Worm (Caenorhabditis elegans) whole organism, young adult: ENCODE results near the gene cdc-48.1.

ENCODE experiments used
- B0336.3 ChIP-seq: fragments of 200-800 bp; sonication (Bioruptor generic); IDR thresholded peaks from 2 replicates; pipeline ENCODE4 v1.3.6; 2022; ENCODE audit warnings: missing genetic modification characterization, missing compliant biosample characterization
- F22D6.2 ChIP-seq: sonication (generic microtip); optimal IDR thresholded peaks from 2 replicates; lab custom pipeline; 2016; ENCODE audit warnings: mild to moderate bottlenecking, missing genetic modification characterization, missing compliant biosample characterization
- F52B5.7 ChIP-seq: sonication (generic microtip); optimal IDR thresholded peaks from 2 replicates; lab custom pipeline; 2016; ENCODE audit warnings: mild to moderate bottlenecking, missing genetic modification characterization, missing compliant biosample characterization
- Y53G8AR.9 ChIP-seq: fragments of 200-800 bp; sonication (Bioruptor generic); conservative IDR thresholded peaks from 2 replicates; pipeline ENCODE4 v1.3.6; 2022; ENCODE audit warnings: missing genetic modification reagents, missing genetic modification characterization, missing compliant biosample characterization
- Y56A3A.18 ChIP-seq: fragments of 200-800 bp; sonication (Bioruptor generic); IDR thresholded peaks from 2 replicates; pipeline ENCODE4 v1.3.6; 2022; ENCODE audit warnings: missing genetic modification reagents, missing genetic modification characterization, missing compliant biosample characterization
- Y95B8A.8 ChIP-seq: fragments of 200-800 bp; sonication (Bioruptor generic); IDR thresholded peaks from 2 replicates; pipeline ENCODE4 v1.3.6; 2022; ENCODE audit warnings: missing genetic modification reagents, missing genetic modification characterization, missing compliant biosample characterization
- akir-1 ChIP-seq: fragments of 200-800 bp; sonication (Bioruptor generic); optimal IDR thresholded peaks from 2 replicates; lab custom pipeline; 2018; ENCODE audit warnings: mild to moderate bottlenecking, missing genetic modification characterization, moderate library complexity, missing compliant biosample characterization
- ama-1 ChIP-seq, 3 experiments: fragments of 150-350 bp in 1 of 3; sonication (generic microtip) in 2 of 3; optimal IDR thresholded peaks; 2 replicates each; lab custom pipeline; 2014 to 2018; ENCODE audit warnings: missing biosample characterization in 2 of 3, missing genetic modification characterization in 2 of 3, missing genetic modification reagents in 2 of 3
- aptf-2 ChIP-seq: fragments of 200-800 bp; sonication (Bioruptor generic); conservative IDR thresholded peaks from 2 replicates; pipeline ENCODE4 v1.3.6; 2022; ENCODE audit warnings: missing genetic modification reagents, missing genetic modification characterization, missing compliant biosample characterization
- atf-7 ChIP-seq: sonication (generic microtip); optimal IDR thresholded peaks from 2 replicates; lab custom pipeline; 2017; ENCODE audit warnings: mild to moderate bottlenecking, missing genetic modification characterization, missing compliant biosample characterization
- athp-1 ChIP-seq: sonication (generic microtip); optimal IDR thresholded peaks from 2 replicates; lab custom pipeline; 2017; ENCODE audit warnings: mild to moderate bottlenecking, missing genetic modification characterization, missing compliant biosample characterization
- bed-2 ChIP-seq: fragments of 200-800 bp; sonication (Bioruptor generic); IDR thresholded peaks from 2 replicates; pipeline ENCODE4 v1.3.6; 2022; ENCODE audit warnings: missing genetic modification reagents, missing genetic modification characterization, missing compliant biosample characterization
- ccch-3 ChIP-seq: fragments of 200-800 bp; sonication (Bioruptor generic); optimal IDR thresholded peaks from 2 replicates; lab custom pipeline; 2018; ENCODE audit warnings: mild to moderate bottlenecking, missing genetic modification characterization, missing compliant biosample characterization
- cebp-2 ChIP-seq: fragments of 200-800 bp; sonication (Bioruptor generic); IDR thresholded peaks from 2 replicates; pipeline ENCODE4 v1.3.6; 2022; ENCODE audit warnings: missing genetic modification characterization, missing compliant biosample characterization
- ceh-100 ChIP-seq: fragments of 200-800 bp; sonication (Bioruptor generic); IDR thresholded peaks from 2 replicates; pipeline ENCODE4 v1.3.6; 2022; ENCODE audit warnings: missing genetic modification reagents, missing genetic modification characterization, missing compliant biosample characterization
- die-1 ChIP-seq: sonication (generic microtip); optimal IDR thresholded peaks from 2 replicates; lab custom pipeline; 2016; ENCODE audit warnings: missing genotype, mild to moderate bottlenecking, missing genetic modification characterization, missing compliant biosample characterization
- dox-1 ChIP-seq: fragments of 200-800 bp; sonication (Bioruptor generic); IDR thresholded peaks from 2 replicates; pipeline ENCODE4 v1.3.6; 2022; ENCODE audit warnings: missing genetic modification reagents, missing genetic modification characterization, missing compliant biosample characterization
- egl-44 ChIP-seq: fragments of 200-800 bp; sonication (Bioruptor generic); IDR thresholded peaks from 2 replicates; pipeline ENCODE4 v1.3.6; 2022; ENCODE audit warnings: missing genetic modification reagents, missing genetic modification characterization, missing compliant biosample characterization
- ekl-4 ChIP-seq: fragments of 200-800 bp; sonication (Bioruptor generic); IDR thresholded peaks from 2 replicates; pipeline ENCODE4 v1.3.6; 2022; ENCODE audit warnings: missing genetic modification reagents, missing genetic modification characterization, missing compliant biosample characterization
- fkh-3 ChIP-seq: sonication (generic microtip); optimal IDR thresholded peaks from 2 replicates; lab custom pipeline; 2016; ENCODE audit warnings: mild to moderate bottlenecking, missing genetic modification characterization, missing compliant biosample characterization
- gei-17 ChIP-seq: fragments of 200-800 bp; sonication (Bioruptor generic); optimal IDR thresholded peaks from 2 replicates; lab custom pipeline; 2018; ENCODE audit warnings: mild to moderate bottlenecking, missing genetic modification characterization, missing compliant biosample characterization
- hsf-1 ChIP-seq: fragments of 200-800 bp; sonication (Bioruptor generic); IDR thresholded peaks from 2 replicates; pipeline ENCODE4 v1.3.6; 2022; ENCODE audit warnings: missing genetic modification reagents, missing genetic modification characterization, missing compliant biosample characterization
- lag-1 ChIP-seq: fragments of 200-800 bp; sonication (Bioruptor generic); IDR thresholded peaks from 2 replicates; pipeline ENCODE4 v1.3.6; 2022; ENCODE audit warnings: missing genetic modification reagents, missing genetic modification characterization, missing compliant biosample characterization
- let-526 ChIP-seq: fragments of 200-800 bp; sonication (Bioruptor generic); IDR thresholded peaks from 2 replicates; pipeline ENCODE4 v1.3.6; 2022; ENCODE audit warnings: missing genetic modification reagents, missing genetic modification characterization, missing compliant biosample characterization
- let-607 ChIP-seq, 2 experiments: fragments of 200-800 bp in 1 of 2; sonication (Bioruptor generic) in 1 of 2; sonication (generic microtip) in 1 of 2; optimal IDR thresholded peaks; 2 replicates each; lab custom pipeline; 2016 to 2018; ENCODE audit warnings: mild to moderate bottlenecking in 2 of 2, missing compliant biosample characterization in 2 of 2, missing genetic modification characterization in 2 of 2, moderate library complexity in 2 of 2, missing genotype in 1 of 2
- lin-26 ChIP-seq: fragments of 200-800 bp; sonication (Bioruptor generic); IDR thresholded peaks from 2 replicates; pipeline ENCODE4 v1.3.6; 2022; ENCODE audit warnings: missing genetic modification reagents, missing genetic modification characterization, missing compliant biosample characterization
- lin-35 ChIP-seq, 3 experiments: fragments of 150-350 bp in 2 of 3; sonication (generic microtip) in 1 of 3; optimal IDR thresholded peaks; 2 replicates each; lab custom pipeline; 2014 to 2018; ENCODE audit warnings: missing biosample characterization in 3 of 3, missing genetic modification characterization in 3 of 3, missing genetic modification reagents in 3 of 3
- lin-40 ChIP-seq: sonication (generic microtip); optimal IDR thresholded peaks from 2 replicates; lab custom pipeline; 2016; ENCODE audit warnings: missing genetic modification characterization, mild to moderate bottlenecking, missing compliant biosample characterization, missing genotype, missing genetic modification reagents
- mcd-1 ChIP-seq: fragments of 200-800 bp; sonication (Bioruptor generic); IDR thresholded peaks from 2 replicates; pipeline ENCODE4 v1.3.6; 2022; ENCODE audit warnings: missing genetic modification reagents, missing genetic modification characterization, missing compliant biosample characterization
- mes-4 ChIP-seq: sonication (generic microtip); optimal IDR thresholded peaks from 2 replicates; lab custom pipeline; 2016; ENCODE audit warnings: missing genotype, missing genetic modification characterization, missing compliant biosample characterization
- nfyb-1 ChIP-seq: fragments of 200-800 bp; sonication (Bioruptor generic); IDR thresholded peaks from 2 replicates; pipeline ENCODE4 v1.3.6; 2022; ENCODE audit warnings: missing genetic modification reagents, missing genetic modification characterization, missing compliant biosample characterization
- nhr-27 ChIP-seq: fragments of 200-800 bp; sonication (Bioruptor generic); optimal IDR thresholded peaks from 2 replicates; lab custom pipeline; 2018; ENCODE audit warnings: mild to moderate bottlenecking, missing genetic modification characterization, moderate library complexity, missing compliant biosample characterization
- nhr-90 ChIP-seq: sonication (generic microtip); optimal IDR thresholded peaks from 2 replicates; lab custom pipeline; 2016; ENCODE audit warnings: missing genotype, mild to moderate bottlenecking, missing genetic modification characterization, missing compliant biosample characterization
- pha-4 ChIP-seq: fragments of 150-350 bp; sonication (generic microtip); optimal IDR thresholded peaks from 2 replicates; lab custom pipeline; 2014; ENCODE audit warnings: missing biosample characterization, missing genetic modification reagents, missing genetic modification characterization
- rpc-1 ChIP-seq, 2 experiments: fragments of 150-350 bp in 1 of 2; sonication (generic microtip) in 1 of 2; optimal IDR thresholded peaks; 2 replicates each; lab custom pipeline; 2014 to 2018; ENCODE audit warnings: missing biosample characterization in 1 of 2, missing genetic modification characterization in 1 of 2, missing genetic modification reagents in 1 of 2, missing genotype in 1 of 2
- snpc-1.1 ChIP-seq: sonication (generic microtip); optimal IDR thresholded peaks from 2 replicates; lab custom pipeline; 2017; ENCODE audit warnings: missing genetic modification characterization, mild to moderate bottlenecking, missing compliant biosample characterization, antibody characterized with exemption, moderate library complexity, missing genotype, missing genetic modification reagents; ENCODE audit not compliant: insufficient read depth
- snpc-1.3 ChIP-seq: sonication (generic microtip); optimal IDR thresholded peaks from 2 replicates; lab custom pipeline; 2017; ENCODE audit warnings: missing genetic modification characterization, mild to moderate bottlenecking, missing compliant biosample characterization, antibody characterized with exemption, moderate library complexity, missing genotype, missing genetic modification reagents; ENCODE audit not compliant: insufficient read depth
- snpc-3.4 ChIP-seq: sonication (generic microtip); optimal IDR thresholded peaks from 2 replicates; lab custom pipeline; 2017; ENCODE audit warnings: missing genetic modification characterization, mild to moderate bottlenecking, missing compliant biosample characterization, antibody characterized with exemption, moderate library complexity, missing genotype, missing genetic modification reagents
- snpc-4 ChIP-seq, 5 experiments: fragments of 150-350 bp in 1 of 5; sonication (generic microtip) in 4 of 5; optimal IDR thresholded peaks; 2 replicates each; lab custom pipeline; 2014 to 2018; ENCODE audit warnings: missing genetic modification characterization in 5 of 5, missing biosample characterization in 3 of 5, antibody characterized with exemption in 2 of 5, mild to moderate bottlenecking in 2 of 5, missing compliant biosample characterization in 2 of 5, missing genotype in 2 of 5, moderate library complexity in 2 of 5, missing genetic modification reagents in 1 of 5
- tbp1 ChIP-seq: fragments of 200-800 bp; sonication (Bioruptor generic); optimal IDR thresholded peaks from 2 replicates; lab custom pipeline; 2018; ENCODE audit warnings: mild to moderate bottlenecking, missing genetic modification characterization, missing compliant biosample characterization
- tlf-1 ChIP-seq: fragments of 200-800 bp; sonication (Bioruptor generic); optimal IDR thresholded peaks from 2 replicates; lab custom pipeline; 2018; ENCODE audit warnings: mild to moderate bottlenecking, missing genetic modification characterization, missing compliant biosample characterization
- unc-62 ChIP-seq: fragments of 150-350 bp; optimal IDR thresholded peaks from 2 replicates; lab custom pipeline; 2014; ENCODE audit warnings: missing biosample characterization, missing genetic modification reagents, missing genetic modification characterization
- zfh-2 ChIP-seq: fragments of 200-800 bp; sonication (Bioruptor generic); conservative IDR thresholded peaks from 2 replicates; pipeline ENCODE4 v1.3.6; 2022; ENCODE audit warnings: missing genetic modification reagents, missing genetic modification characterization, missing compliant biosample characterization
- ztf-26 ChIP-seq: sonication (generic microtip); optimal IDR thresholded peaks from 2 replicates; lab custom pipeline; 2017; ENCODE audit warnings: missing genetic modification characterization, missing compliant biosample characterization
- ztf-3 ChIP-seq: fragments of 200-800 bp; sonication (Bioruptor generic); optimal IDR thresholded peaks from 2 replicates; lab custom pipeline; 2018; ENCODE audit warnings: mild to moderate bottlenecking, missing genetic modification characterization, missing compliant biosample characterization

Gene cdc-48.1

DNA sequence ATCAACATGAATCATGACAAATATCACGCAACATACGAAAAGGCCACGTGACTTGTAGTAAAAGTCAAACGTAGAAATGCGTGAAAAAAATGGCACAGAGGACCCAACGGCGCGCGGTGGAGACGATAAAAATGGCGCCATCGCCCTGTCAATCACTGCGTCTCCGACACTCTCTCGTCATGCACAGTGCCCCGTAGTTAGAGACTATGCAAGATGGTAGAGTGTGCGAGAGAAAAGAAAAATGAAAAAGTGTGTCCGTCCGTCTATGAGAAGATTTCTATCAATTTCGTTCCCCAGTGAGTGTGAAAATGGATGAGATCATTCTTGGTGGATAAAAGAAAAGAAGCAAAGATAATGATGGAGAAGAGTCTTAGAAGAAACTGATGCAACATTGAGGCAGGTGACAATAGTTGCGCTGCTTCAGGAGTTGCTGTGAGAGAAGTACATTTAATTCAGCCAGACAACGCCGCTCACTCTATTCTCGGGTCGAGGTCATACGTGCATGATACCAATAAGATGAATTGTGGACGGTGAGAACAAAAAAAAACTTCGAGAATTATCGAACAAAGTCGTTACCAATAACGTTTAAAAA lies 7.6 kb downstream of the cdc-48.1 start (continued):
- peak; percentile 53 for TF ChIP-seq mcd-1 (GFP tag; lab: Robert Waterston, UW)
- no peak for TF ChIP-seq snpc-1.1 (tag; lab: Kevin White, UChicago)
- peak; percentile 15 for TF ChIP-seq lin-40 (tag; lab: Kevin White, UChicago)
- 0 out of 2 replicates have a peak, but pooled peaks have one; percentile 38 for TF ChIP-seq aptf-2 (GFP tag; lab: Robert Waterston, UW)
- TF ChIP-seq ama-1 (optimal IDR thresholded peaks at IDR 0.05; lab: Kevin White, UChicago): peak; percentile 79
- TF ChIP-seq ama-1 (GFP tag; optimal IDR thresholded peaks at IDR 0.05; lab: Kevin White, UChicago): no peak
- TF ChIP-seq Y95B8A.8 (GFP tag; lab: Robert Waterston, UW): 0 out of 2 replicates have a peak, but pooled peaks have one; percentile 36
- no peak for TF ChIP-seq fkh-3 (tag; lab: Kevin White, UChicago)
- no peak for TF ChIP-seq ccch-3
- peak; percentile 73 for TF ChIP-seq B0336.3 (GFP tag; lab: Robert Waterston, UW)
- TF ChIP-seq ceh-100: no peak
- no peak for TF ChIP-seq die-1
- peak; percentile 15 for TF ChIP-seq gei-17
- TF ChIP-seq hsf-1 (GFP tag; lab: Robert Waterston, UW): peak; percentile 64
- no peak for TF ChIP-seq egl-44 (GFP tag; lab: Robert Waterston, UW)
- no peak for TF ChIP-seq nhr-27 (tag; lab: Kevin White, UChicago)
- no peak for TF ChIP-seq bed-2
- TF ChIP-seq cebp-2 (GFP tag; lab: Robert Waterston, UW): no peak
- no peak for TF ChIP-seq lin-35 (GFP tag; optimal IDR thresholded peaks at IDR 0.05; lab: Kevin White, UChicago)
- TF ChIP-seq nhr-90: peak; percentile 55
- TF ChIP-seq snpc-4 (GFP tag; optimal IDR thresholded peaks at IDR 0.05; lab: Kevin White, UChicago): no peak
- TF ChIP-seq snpc-4 (tag; optimal IDR thresholded peaks at IDR 0.05; lab: Kevin White, UChicago): peak in 2 of 4 experiments; percentile 36 to 68
- TF ChIP-seq F22D6.2: no peak
- TF ChIP-seq lag-1: no peak
- no peak for TF ChIP-seq mes-4 (tag; lab: Kevin White, UChicago)
- peak; percentile 51 for TF ChIP-seq pha-4 (tag; lab: Kevin White, UChicago)
- peak; percentile 35; the same call in 1 of the 2 replicates for TF ChIP-seq ekl-4 (GFP tag; lab: Robert Waterston, UW)
- TF ChIP-seq let-607 (tag; optimal IDR thresholded peaks at IDR 0.05; lab: Kevin White, UChicago): peak in 1 of 2 experiments; percentile 19
- peak; percentile 72; the same call in 1 of the 2 replicates for TF ChIP-seq dox-1 (GFP tag; lab: Robert Waterston, UW)
- no peak for TF ChIP-seq snpc-1.3 (tag; lab: Kevin White, UChicago)
- TF ChIP-seq lin-26 (GFP tag; lab: Robert Waterston, UW): 0 out of 2 replicates have a peak, but pooled peaks have one; percentile 37
- TF ChIP-seq tlf-1 (GFP tag; lab: Kevin White, UChicago): peak; percentile 59
- peak; percentile 66 for TF ChIP-seq zfh-2 (GFP tag; lab: Robert Waterston, UW)
- TF ChIP-seq ztf-3 (GFP tag; lab: Kevin White, UChicago): peak; percentile 65
- TF ChIP-seq Y53G8AR.9 (GFP tag; lab: Robert Waterston, UW): peak; percentile 48; the same call in 1 of the 2 replicates
- TF ChIP-seq atf-7 (tag; lab: Kevin White, UChicago): peak; percentile 30
- TF ChIP-seq tbp1 (GFP tag; lab: Kevin White, UChicago): peak; percentile 55
- no peak for TF ChIP-seq rpc-1 (optimal IDR thresholded peaks at IDR 0.05; lab: Kevin White, UChicago)
- TF ChIP-seq rpc-1 (tag; optimal IDR thresholded peaks at IDR 0.05; lab: Kevin White, UChicago): no peak
- no peak for TF ChIP-seq athp-1 (tag; lab: Kevin White, UChicago)
- peak; percentile 84 for TF ChIP-seq ztf-26 (tag; lab: Kevin White, UChicago)
- TF ChIP-seq Y56A3A.18 (GFP tag; lab: Robert Waterston, UW): 0 out of 2 replicates have a peak, but pooled peaks have one; percentile 9
- TF ChIP-seq unc-62 (GFP tag; lab: Kevin White, UChicago): peak; percentile 16
- no peak for TF ChIP-seq akir-1 (GFP tag; lab: Kevin White, UChicago)
- 0 out of 2 replicates have a peak, but pooled peaks have one; percentile 19 for TF ChIP-seq let-526 (GFP tag; lab: Robert Waterston, UW)
- TF ChIP-seq snpc-3.4 (tag; lab: Kevin White, UChicago): no peak
- TF ChIP-seq F52B5.7 (tag; lab: Kevin White, UChicago): no peak
- TF ChIP-seq nfyb-1 (GFP tag; lab: Robert Waterston, UW): peak; percentile 67; the same call in 1 of the 2 replicates
